Fruit fly (Drosophila melanogaster) whole organism, pupa: ENCODE data around the gene mRpL14.
A peak's percentile ranks its signal among the peaks of the same experiment; 100 is the strongest.

Source experiments
- CG10348 ChIP-seq: fragments of 200-800 bp; sonication (Bioruptor generic); IDR thresholded peaks from 2 replicates; pipeline ENCODE4 v1.3.6; 2022; ENCODE audit warnings: missing biosample characterization, missing genetic modification characterization
- CG12605 ChIP-seq: fragments of 200-800 bp; sonication (Bioruptor generic); IDR thresholded peaks from 2 replicates; pipeline ENCODE4 v1.3.6; 2022; ENCODE audit warnings: missing biosample characterization, missing genetic modification characterization
- CG13204 ChIP-seq: fragments of 200-800 bp; sonication (Bioruptor generic); optimal IDR thresholded peaks from 2 replicates; lab custom pipeline; 2018; ENCODE audit warnings: missing biosample characterization, mild to moderate bottlenecking, missing genetic modification characterization, moderate library complexity
- CG14655 ChIP-seq: fragments of 200-800 bp; sonication (Bioruptor generic); optimal IDR thresholded peaks from 3 replicates; lab custom pipeline; 2017; ENCODE audit warnings: mild to moderate bottlenecking, missing biosample characterization, missing genetic modification reagents, missing genetic modification characterization
- CG15710 ChIP-seq: fragments of 200-800 bp; sonication (Bioruptor generic); optimal IDR thresholded peaks from 2 replicates; lab custom pipeline; 2018; ENCODE audit warnings: missing biosample characterization, mild to moderate bottlenecking, missing genetic modification characterization, moderate library complexity
- CG17806 ChIP-seq: fragments of 200-800 bp; sonication (Bioruptor generic); optimal IDR thresholded peaks from 2 replicates; lab custom pipeline; 2018; ENCODE audit warnings: missing biosample characterization, mild to moderate bottlenecking, missing genetic modification characterization, moderate library complexity
- CG32121 ChIP-seq: fragments of 200-800 bp; sonication (Bioruptor generic); IDR thresholded peaks from 2 replicates; pipeline ENCODE4 v1.3.6; 2022; ENCODE audit warnings: missing biosample characterization, missing genetic modification characterization
- CG34367 ChIP-seq: fragments of 200-800 bp; sonication (Bioruptor generic); optimal IDR thresholded peaks from 2 replicates; lab custom pipeline; 2018; ENCODE audit warnings: missing biosample characterization, mild to moderate bottlenecking, missing genetic modification characterization
- CG4496 ChIP-seq: fragments of 200-800 bp; sonication (Bioruptor generic); IDR thresholded peaks from 3 replicates; pipeline ENCODE4 v1.3.6; 2022; ENCODE audit warnings: missing biosample characterization, missing genetic modification characterization
- CG8159 ChIP-seq: fragments of 200-800 bp; sonication (Bioruptor generic); optimal IDR thresholded peaks from 3 replicates; lab custom pipeline; 2018; ENCODE audit warnings: missing biosample characterization, mild to moderate bottlenecking, missing genetic modification characterization, moderate library complexity
- CG8301 ChIP-seq: fragments of 200-800 bp; sonication (Bioruptor generic); optimal IDR thresholded peaks from 2 replicates; lab custom pipeline; 2018; ENCODE audit warnings: missing biosample characterization, mild to moderate bottlenecking, missing genetic modification characterization
- CG9948 ChIP-seq: fragments of 200-800 bp; sonication (Bioruptor generic); optimal IDR thresholded peaks from 2 replicates; lab custom pipeline; 2018; ENCODE audit warnings: missing biosample characterization, mild to moderate bottlenecking, missing genetic modification characterization, moderate library complexity
- D1 ChIP-seq: fragments of 200-800 bp; sonication (Bioruptor generic); optimal IDR thresholded peaks from 2 replicates; lab custom pipeline; 2018; ENCODE audit warnings: missing biosample characterization, mild to moderate bottlenecking, missing genetic modification characterization, moderate library complexity
- EcR ChIP-seq: fragments of 200-800 bp; sonication (Bioruptor generic); optimal IDR thresholded peaks from 3 replicates; lab custom pipeline; 2019; ENCODE audit warnings: missing biosample characterization, missing genetic modification characterization, mild to moderate bottlenecking, moderate library complexity, missing genetic modification reagents
- Ets98B ChIP-seq: fragments of 200-800 bp; sonication (Bioruptor generic); IDR thresholded peaks from 2 replicates; pipeline ENCODE4 v1.3.6; 2022; ENCODE audit warnings: missing biosample characterization, missing genetic modification characterization
- Pif1A ChIP-seq: fragments of 200-800 bp; sonication (Bioruptor generic); optimal IDR thresholded peaks from 3 replicates; lab custom pipeline; 2016; ENCODE audit warnings: missing biosample characterization, missing genetic modification characterization
- Pif1B ChIP-seq: fragments of 200-800 bp; sonication (Bioruptor generic); optimal IDR thresholded peaks from 3 replicates; lab custom pipeline; 2016; ENCODE audit warnings: missing biosample characterization, missing genetic modification characterization
- Snoo ChIP-seq: fragments of 200-800 bp; sonication (Bioruptor generic); optimal IDR thresholded peaks from 3 replicates; lab custom pipeline; 2017; ENCODE audit warnings: missing biosample characterization, mild to moderate bottlenecking, missing genetic modification characterization, inconsistent platforms
- fd96Ca ChIP-seq: fragments of 200-800 bp; sonication (Bioruptor generic); IDR thresholded peaks from 3 replicates; pipeline ENCODE4 v1.3.6; 2022; ENCODE audit warnings: missing biosample characterization, missing genetic modification characterization
- gl ChIP-seq: fragments of 200-800 bp; sonication (Bioruptor generic); optimal IDR thresholded peaks from 2 replicates; lab custom pipeline; 2018; ENCODE audit warnings: missing biosample characterization, mild to moderate bottlenecking, missing genetic modification characterization
- rn ChIP-seq: fragments of 200-800 bp; sonication (Bioruptor generic); IDR thresholded peaks from 2 replicates; pipeline ENCODE4 v1.3.6; 2022; ENCODE audit warnings: missing biosample characterization, missing genetic modification characterization

mRpL14 gene

DNA sequence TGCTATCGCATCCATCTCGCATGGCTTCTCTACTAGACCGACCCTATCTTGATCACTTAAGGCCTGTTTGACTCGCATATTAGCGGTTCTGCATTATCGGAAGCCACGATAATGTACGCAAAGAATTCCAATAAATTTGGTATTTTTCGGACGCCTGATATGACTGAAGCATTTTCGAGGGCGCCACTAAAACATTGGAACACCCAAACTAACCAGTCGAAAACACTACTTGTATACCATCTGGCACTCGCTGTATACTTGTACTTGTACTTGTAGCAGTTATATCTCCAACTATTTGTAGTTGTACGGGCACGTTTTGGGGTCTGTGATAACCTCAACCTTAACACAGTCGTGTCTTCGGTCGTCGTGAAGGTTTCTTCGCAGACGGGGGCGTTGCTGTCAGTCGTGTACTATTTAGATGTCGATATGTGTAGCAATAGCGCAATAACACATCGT is 11.1 kb upstream of the mRpL14 start:
- TF ChIP-seq fd96Ca (GFP tag; lab: Robert Waterston, UW) (no peak), CG12605 (GFP tag; lab: Robert Waterston, UW) (no peak), D1 (tag; lab: Kevin White, UChicago) (no peak), Snoo (tag; lab: Kevin White, UChicago) (no peak), Pif1B (GFP tag; lab: Kevin White, UChicago) (no peak), Pif1A (no peak), CG8159 (tag; lab: Kevin White, UChicago) (no peak), CG10348 (GFP tag; lab: Robert Waterston, UW) (no peak), CG9948 (tag; lab: Kevin White, UChicago) (no peak), CG13204 (GFP tag; lab: Kevin White, UChicago) (no peak), CG17806 (tag; lab: Kevin White, UChicago) (no peak), rn (GFP tag; lab: Robert Waterston, UW) (no peak), CG8301 (tag; lab: Kevin White, UChicago) (no peak), CG15710 (tag; lab: Kevin White, UChicago) (no peak), EcR (no peak), CG4496 (GFP tag; lab: Robert Waterston, UW) (no peak), CG14655 (GFP tag; lab: Kevin White, UChicago) (no peak), gl (tag; lab: Kevin White, UChicago) (no peak), Ets98B (GFP tag; lab: Robert Waterston, UW) (no peak), CG34367 (tag; lab: Kevin White, UChicago) (no peak)
- TF ChIP-seq, all 21 proteins: peak for 0

DNA sequence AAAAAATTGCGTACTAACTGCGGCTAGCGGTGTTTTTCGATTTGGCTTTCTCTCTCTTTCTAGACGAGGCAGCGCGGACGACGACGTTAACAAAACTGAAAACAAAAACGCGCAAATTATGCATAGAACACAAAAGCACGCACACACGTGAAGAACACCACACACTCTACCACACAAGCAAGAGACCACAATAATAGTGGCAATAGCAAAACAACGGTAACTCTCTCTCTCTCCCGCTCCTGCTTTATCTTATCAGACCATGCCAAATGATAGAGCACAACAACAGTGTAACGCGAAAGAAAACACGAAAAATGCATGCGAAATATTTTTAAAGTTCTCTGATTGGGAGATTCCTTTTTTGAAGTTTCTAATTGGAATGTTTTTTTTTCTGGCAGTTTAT is 9.7 kb upstream of the mRpL14 start:
- TF ChIP-seq EcR, result no peak
- no peak for TF ChIP-seq CG17806 (tag; lab: Kevin White, UChicago)
- TF ChIP-seq CG8301 (tag; lab: Kevin White, UChicago), result no peak
- TF ChIP-seq D1 (tag; lab: Kevin White, UChicago), result no peak
- TF ChIP-seq CG13204 (GFP tag; lab: Kevin White, UChicago), result no peak
- TF ChIP-seq CG34367 (tag; lab: Kevin White, UChicago), result no peak
- no peak for TF ChIP-seq CG4496 (GFP tag; lab: Robert Waterston, UW)
- no peak for TF ChIP-seq rn (GFP tag; lab: Robert Waterston, UW)
- no peak for TF ChIP-seq Pif1B (GFP tag; lab: Kevin White, UChicago)
- no peak for TF ChIP-seq gl (tag; lab: Kevin White, UChicago)

DNA sequence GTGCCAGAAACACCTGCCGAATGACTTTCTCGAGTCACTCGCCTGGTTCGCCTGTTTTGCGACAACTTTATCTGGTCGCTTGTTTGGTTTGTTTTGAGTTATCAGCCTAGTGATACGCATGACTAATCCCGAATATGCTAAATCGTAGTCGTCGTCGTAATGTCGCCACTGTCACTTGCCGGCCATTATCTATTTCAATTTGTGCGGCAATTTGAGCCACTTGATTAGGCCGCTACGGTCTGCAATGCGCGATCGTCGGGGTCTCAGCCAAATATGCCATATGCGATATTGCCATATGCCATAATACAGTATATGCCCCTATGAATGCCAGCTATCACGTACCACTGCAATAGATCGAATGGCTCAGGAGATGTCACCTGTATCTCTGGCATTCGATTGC is 8.4 kb upstream of the mRpL14 start:
- no peak for TF ChIP-seq CG15710 (tag; lab: Kevin White, UChicago)
- TF ChIP-seq CG4496 (GFP tag; lab: Robert Waterston, UW), result no peak
- no peak for TF ChIP-seq Pif1B (GFP tag; lab: Kevin White, UChicago)
- no peak for TF ChIP-seq CG9948 (tag; lab: Kevin White, UChicago)
- TF ChIP-seq D1 (tag; lab: Kevin White, UChicago), result no peak
- TF ChIP-seq Ets98B (GFP tag; lab: Robert Waterston, UW), result no peak
- TF ChIP-seq, all 21 proteins: peak for 0

DNA sequence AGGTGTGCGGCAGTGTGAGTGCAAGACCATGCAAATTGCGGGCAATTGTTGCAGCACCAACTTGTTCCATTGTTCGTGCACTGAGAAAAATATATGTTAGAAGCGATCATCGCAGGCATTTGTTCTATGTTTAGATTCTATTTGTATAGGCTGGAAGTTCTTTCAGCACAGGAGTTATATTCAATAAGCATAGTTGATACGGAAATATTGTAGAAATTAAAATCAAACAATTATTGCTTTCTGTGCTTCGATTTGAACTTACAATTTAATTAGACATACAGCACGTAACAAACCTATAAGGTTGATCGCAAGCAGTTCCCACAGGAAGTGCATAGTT is 5.7 kb upstream of the mRpL14 start:
- TF ChIP-seq CG4496 (GFP tag; lab: Robert Waterston, UW), result peak; percentile 80
- no peak for TF ChIP-seq Pif1A
- TF ChIP-seq CG14655 (GFP tag; lab: Kevin White, UChicago), result no peak
- TF ChIP-seq D1 (tag; lab: Kevin White, UChicago), result no peak
- no peak for TF ChIP-seq gl (tag; lab: Kevin White, UChicago)
- TF ChIP-seq Snoo (tag; lab: Kevin White, UChicago), result no peak
- peak; percentile 21; the same call in 1 of the 2 replicates for TF ChIP-seq CG10348 (GFP tag; lab: Robert Waterston, UW)
- peak; percentile 39; the same call in 1 of the 2 replicates for TF ChIP-seq CG32121 (GFP tag; lab: Robert Waterston, UW)
- TF ChIP-seq CG8159 (tag; lab: Kevin White, UChicago), result no peak
- no peak for TF ChIP-seq CG8301 (tag; lab: Kevin White, UChicago)
- TF ChIP-seq CG13204 (GFP tag; lab: Kevin White, UChicago), result no peak
- peak; percentile 59 for TF ChIP-seq Ets98B (GFP tag; lab: Robert Waterston, UW)
- TF ChIP-seq Pif1B (GFP tag; lab: Kevin White, UChicago), result no peak
- peak; percentile 3 for TF ChIP-seq CG9948 (tag; lab: Kevin White, UChicago)
- TF ChIP-seq CG17806 (tag; lab: Kevin White, UChicago), result no peak
- TF ChIP-seq CG34367 (tag; lab: Kevin White, UChicago), result no peak
- peak; percentile 42; the same call in 1 of the 2 replicates for TF ChIP-seq CG12605 (GFP tag; lab: Robert Waterston, UW)
- TF ChIP-seq fd96Ca (GFP tag; lab: Robert Waterston, UW), result peak; percentile 67; the same call in 2 of the 3 replicates
- TF ChIP-seq CG15710 (tag; lab: Kevin White, UChicago), result no peak

DNA sequence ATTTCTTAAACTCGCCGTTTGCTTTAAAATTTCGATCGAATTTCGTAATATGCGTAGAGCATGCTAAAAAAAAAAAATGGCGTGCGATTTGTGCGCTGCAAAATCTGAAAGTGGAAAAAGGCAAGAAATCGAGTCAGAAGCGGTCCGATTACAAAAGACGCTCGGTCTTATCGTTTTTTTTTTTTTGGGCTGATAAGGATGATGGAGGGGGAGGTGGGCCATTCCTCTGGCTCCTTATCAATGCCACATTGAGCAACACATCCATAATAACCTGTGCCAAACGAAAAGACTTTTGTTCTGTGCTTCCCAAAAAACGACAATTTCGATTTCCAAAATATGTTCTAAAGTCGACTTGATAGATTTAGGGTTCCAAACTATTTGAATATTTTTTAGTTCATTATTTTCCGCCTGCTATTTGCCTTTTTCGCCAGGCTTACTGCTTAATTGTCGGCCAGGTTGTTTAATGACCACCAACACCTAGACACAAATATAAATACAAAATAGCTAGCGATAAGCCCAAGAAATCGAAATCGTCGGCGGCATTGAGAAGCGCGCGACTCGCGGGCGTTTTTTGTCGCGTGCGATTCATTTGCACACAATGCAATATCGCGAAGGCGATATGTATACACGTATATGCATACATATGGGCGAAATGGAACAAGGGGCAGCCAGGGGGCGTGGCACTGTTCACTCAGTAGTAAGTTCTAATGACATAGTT is 5.2 kb upstream of the mRpL14 start:
- TF ChIP-seq gl (tag; lab: Kevin White, UChicago) (no peak), Ets98B (GFP tag; lab: Robert Waterston, UW) (no peak), CG8159 (tag; lab: Kevin White, UChicago) (no peak), CG10348 (GFP tag; lab: Robert Waterston, UW) (no peak), CG4496 (GFP tag; lab: Robert Waterston, UW) (no peak), CG32121 (GFP tag; lab: Robert Waterston, UW) (no peak), rn (GFP tag; lab: Robert Waterston, UW) (no peak), CG17806 (tag; lab: Kevin White, UChicago) (no peak), CG14655 (GFP tag; lab: Kevin White, UChicago) (no peak)
